Worm (Caenorhabditis elegans) whole organism, young adult: ENCODE results near the gene his-42.
A peak's percentile ranks its signal among the peaks of the same experiment; 100 is the strongest.

Experiments
- B0019.2 ChIP-seq: fragments of 200-800 bp; sonication (Bioruptor generic); conservative IDR thresholded peaks from 2 replicates; pipeline ENCODE4 v1.3.6; 2022; ENCODE audit warnings: missing genetic modification reagents, missing genetic modification characterization, missing compliant biosample characterization
- F23B12.7 ChIP-seq: sonication (generic microtip); optimal IDR thresholded peaks from 2 replicates; lab custom pipeline; 2017; ENCODE audit warnings: missing genetic modification characterization, mild to moderate bottlenecking, missing compliant biosample characterization, antibody characterized with exemption, moderate library complexity; ENCODE audit not compliant: insufficient read depth
- F37B4.10 ChIP-seq: fragments of 200-800 bp; sonication (Bioruptor generic); IDR thresholded peaks from 2 replicates; pipeline ENCODE4 v1.3.6; 2022; ENCODE audit warnings: missing genetic modification characterization, missing compliant biosample characterization
- F55B11.4 ChIP-seq: sonication (generic microtip); optimal IDR thresholded peaks from 2 replicates; lab custom pipeline; 2016; ENCODE audit warnings: missing compliant biosample characterization, missing genetic modification characterization, borderline replicate concordance; ENCODE audit not compliant: insufficient read depth
- F57A8.1 ChIP-seq: fragments of 200-800 bp; sonication (Bioruptor generic); optimal IDR thresholded peaks from 2 replicates; lab custom pipeline; 2018; ENCODE audit warnings: mild to moderate bottlenecking, missing genetic modification characterization, moderate library complexity, missing compliant biosample characterization
- F57C9.4 ChIP-seq: sonication (generic microtip); optimal IDR thresholded peaks from 2 replicates; lab custom pipeline; 2017; ENCODE audit warnings: mild to moderate bottlenecking, missing genetic modification characterization, missing compliant biosample characterization
- K12H6.12 ChIP-seq: fragments of 200-800 bp; sonication (Bioruptor generic); optimal IDR thresholded peaks from 2 replicates; lab custom pipeline; 2018; ENCODE audit warnings: mild to moderate bottlenecking, missing genetic modification characterization, missing compliant biosample characterization
- T26A5.8 ChIP-seq: sonication (generic microtip); optimal IDR thresholded peaks from 2 replicates; lab custom pipeline; 2016; ENCODE audit warnings: missing genetic modification characterization, missing compliant biosample characterization
- Y53F4B.3 ChIP-seq: fragments of 200-800 bp; sonication (Bioruptor generic); IDR thresholded peaks from 2 replicates; pipeline ENCODE4 v1.3.6; 2022; ENCODE audit warnings: missing genetic modification reagents, missing genetic modification characterization, missing compliant biosample characterization
- Y56A3A.18 ChIP-seq: fragments of 200-800 bp; sonication (Bioruptor generic); IDR thresholded peaks from 2 replicates; pipeline ENCODE4 v1.3.6; 2022; ENCODE audit warnings: missing genetic modification reagents, missing genetic modification characterization, missing compliant biosample characterization
- Y67H2A.10 ChIP-seq: fragments of 200-800 bp; sonication (Bioruptor generic); conservative IDR thresholded peaks from 2 replicates; pipeline ENCODE4 v1.3.6; 2022; ENCODE audit warnings: missing genetic modification reagents, missing genetic modification characterization, missing compliant biosample characterization
- atf-7 ChIP-seq: sonication (generic microtip); optimal IDR thresholded peaks from 2 replicates; lab custom pipeline; 2017; ENCODE audit warnings: mild to moderate bottlenecking, missing genetic modification characterization, missing compliant biosample characterization
- bed-1 ChIP-seq: fragments of 200-800 bp; sonication (Bioruptor generic); IDR thresholded peaks from 2 replicates; pipeline ENCODE4 v1.3.6; 2022; ENCODE audit warnings: missing genetic modification reagents, missing genetic modification characterization, missing compliant biosample characterization
- cebp-1 ChIP-seq, 2 experiments: fragments of 200-800 bp in 1 of 2; sonication (Bioruptor generic) in 1 of 2; sonication (generic microtip) in 1 of 2; IDR thresholded peaks in 1 of 2; optimal IDR thresholded peaks in 1 of 2; 2 replicates each; pipeline versions ENCODE4 v1.3.6 to Lab custom; 2017 to 2022; ENCODE audit warnings: missing compliant biosample characterization in 2 of 2, missing genetic modification characterization in 2 of 2, mild to moderate bottlenecking in 1 of 2, missing genetic modification reagents in 1 of 2, moderate library complexity in 1 of 2
- ceh-100 ChIP-seq: fragments of 200-800 bp; sonication (Bioruptor generic); IDR thresholded peaks from 2 replicates; pipeline ENCODE4 v1.3.6; 2022; ENCODE audit warnings: missing genetic modification reagents, missing genetic modification characterization, missing compliant biosample characterization
- ceh-40 ChIP-seq: fragments of 200-800 bp; sonication (Bioruptor generic); IDR thresholded peaks from 2 replicates; pipeline ENCODE4 v1.3.6; 2022; ENCODE audit warnings: missing genetic modification characterization, missing compliant biosample characterization
- ceh-58 ChIP-seq: fragments of 200-800 bp; sonication (Bioruptor generic); IDR thresholded peaks from 2 replicates; pipeline ENCODE4 v1.3.6; 2022; ENCODE audit warnings: missing genetic modification characterization, missing compliant biosample characterization
- die-1 ChIP-seq: sonication (generic microtip); optimal IDR thresholded peaks from 2 replicates; lab custom pipeline; 2016; ENCODE audit warnings: missing genotype, mild to moderate bottlenecking, missing genetic modification characterization, missing compliant biosample characterization
- dpff-1 ChIP-seq: sonication (generic microtip); optimal IDR thresholded peaks from 2 replicates; lab custom pipeline; 2017; ENCODE audit warnings: mild to moderate bottlenecking, missing genetic modification characterization, missing compliant biosample characterization
- efl-1 ChIP-seq: fragments of 150-350 bp; optimal IDR thresholded peaks from 2 replicates; lab custom pipeline; 2014; ENCODE audit warnings: missing biosample characterization, missing genetic modification reagents, missing genetic modification characterization
- egl-44 ChIP-seq: fragments of 200-800 bp; sonication (Bioruptor generic); IDR thresholded peaks from 2 replicates; pipeline ENCODE4 v1.3.6; 2022; ENCODE audit warnings: missing genetic modification reagents, missing genetic modification characterization, missing compliant biosample characterization
- fkh-3 ChIP-seq: sonication (generic microtip); optimal IDR thresholded peaks from 2 replicates; lab custom pipeline; 2016; ENCODE audit warnings: mild to moderate bottlenecking, missing genetic modification characterization, missing compliant biosample characterization
- gei-17 ChIP-seq: fragments of 200-800 bp; sonication (Bioruptor generic); optimal IDR thresholded peaks from 2 replicates; lab custom pipeline; 2018; ENCODE audit warnings: mild to moderate bottlenecking, missing genetic modification characterization, missing compliant biosample characterization
- him-1 ChIP-seq: sonication (generic microtip); optimal IDR thresholded peaks from 2 replicates; lab custom pipeline; 2016; ENCODE audit warnings: missing genotype, missing genetic modification reagents, missing genetic modification characterization, missing compliant biosample characterization
- lag-1 ChIP-seq: fragments of 200-800 bp; sonication (Bioruptor generic); IDR thresholded peaks from 2 replicates; pipeline ENCODE4 v1.3.6; 2022; ENCODE audit warnings: missing genetic modification reagents, missing genetic modification characterization, missing compliant biosample characterization
- lsl-1 ChIP-seq: fragments of 200-800 bp; sonication (Bioruptor generic); optimal IDR thresholded peaks from 2 replicates; lab custom pipeline; 2018; ENCODE audit warnings: mild to moderate bottlenecking, missing genetic modification characterization, moderate library complexity, missing compliant biosample characterization
- lsy-27 ChIP-seq: sonication (generic microtip); optimal IDR thresholded peaks from 2 replicates; lab custom pipeline; 2017; ENCODE audit warnings: missing genetic modification characterization, mild to moderate bottlenecking, missing compliant biosample characterization, antibody characterized with exemption, missing genotype, borderline replicate concordance; ENCODE audit not compliant: insufficient read depth
- madf-10 ChIP-seq: sonication (generic microtip); optimal IDR thresholded peaks from 2 replicates; lab custom pipeline; 2016; ENCODE audit warnings: mild to moderate bottlenecking, missing genetic modification characterization, missing compliant biosample characterization
- madf-3 ChIP-seq: fragments of 200-800 bp; sonication (Bioruptor generic); IDR thresholded peaks from 2 replicates; pipeline ENCODE4 v1.3.6; 2022; ENCODE audit warnings: missing genetic modification reagents, missing genetic modification characterization, missing compliant biosample characterization
- madf-8 ChIP-seq: fragments of 200-800 bp; sonication (Bioruptor generic); conservative IDR thresholded peaks from 2 replicates; pipeline ENCODE4 v1.3.6; 2022; ENCODE audit warnings: missing genetic modification reagents, missing genetic modification characterization, missing compliant biosample characterization
- mcd-1 ChIP-seq: fragments of 200-800 bp; sonication (Bioruptor generic); IDR thresholded peaks from 2 replicates; pipeline ENCODE4 v1.3.6; 2022; ENCODE audit warnings: missing genetic modification reagents, missing genetic modification characterization, missing compliant biosample characterization
- mes-4 ChIP-seq: sonication (generic microtip); optimal IDR thresholded peaks from 2 replicates; lab custom pipeline; 2016; ENCODE audit warnings: missing genotype, missing genetic modification characterization, missing compliant biosample characterization
- nfya-1 ChIP-seq: sonication (generic microtip); optimal IDR thresholded peaks from 2 replicates; lab custom pipeline; 2017; ENCODE audit warnings: antibody characterized with exemption, missing compliant biosample characterization, missing genetic modification characterization, borderline replicate concordance; ENCODE audit not compliant: insufficient read depth
- nfya-2 ChIP-seq: fragments of 200-800 bp; sonication (Bioruptor generic); IDR thresholded peaks from 2 replicates; pipeline ENCODE4 v1.3.6; 2022; ENCODE audit warnings: missing genetic modification reagents, missing genetic modification characterization, missing compliant biosample characterization
- nfyb-1 ChIP-seq: fragments of 200-800 bp; sonication (Bioruptor generic); IDR thresholded peaks from 2 replicates; pipeline ENCODE4 v1.3.6; 2022; ENCODE audit warnings: missing genetic modification reagents, missing genetic modification characterization, missing compliant biosample characterization
- nhr-80 ChIP-seq: sonication (generic microtip); optimal IDR thresholded peaks from 2 replicates; lab custom pipeline; 2016; ENCODE audit warnings: missing genetic modification characterization, missing compliant biosample characterization
- nhr-90 ChIP-seq: sonication (generic microtip); optimal IDR thresholded peaks from 2 replicates; lab custom pipeline; 2016; ENCODE audit warnings: missing genotype, mild to moderate bottlenecking, missing genetic modification characterization, missing compliant biosample characterization
- pha-4 ChIP-seq: fragments of 150-350 bp; sonication (generic microtip); optimal IDR thresholded peaks from 2 replicates; lab custom pipeline; 2014; ENCODE audit warnings: missing biosample characterization, missing genetic modification reagents, missing genetic modification characterization
- rcor-1 ChIP-seq: fragments of 200-800 bp; sonication (Bioruptor generic); IDR thresholded peaks from 2 replicates; pipeline ENCODE4 v1.3.6; 2022; ENCODE audit warnings: missing genetic modification reagents, missing genetic modification characterization, missing compliant biosample characterization
- rec-8 ChIP-seq, 2 experiments: sonication (generic microtip); optimal IDR thresholded peaks; 2 replicates each; lab custom pipeline; 2016; ENCODE audit warnings: mild to moderate bottlenecking in 2 of 2, missing genetic modification characterization in 2 of 2, missing genetic modification reagents in 2 of 2, missing genotype in 2 of 2, missing biosample characterization in 1 of 2, missing compliant biosample characterization in 1 of 2, moderate library complexity in 1 of 2
- rpc-1 ChIP-seq, 2 experiments: fragments of 150-350 bp in 1 of 2; sonication (generic microtip) in 1 of 2; optimal IDR thresholded peaks; 2 replicates each; lab custom pipeline; 2014 to 2018; ENCODE audit warnings: missing biosample characterization in 1 of 2, missing genetic modification characterization in 1 of 2, missing genetic modification reagents in 1 of 2, missing genotype in 1 of 2
- sdz-38 ChIP-seq: sonication (generic microtip); optimal IDR thresholded peaks from 2 replicates; lab custom pipeline; 2016; ENCODE audit warnings: missing genotype, missing genetic modification characterization, missing compliant biosample characterization
- sea-2 ChIP-seq: fragments of 200-800 bp; sonication (Bioruptor generic); IDR thresholded peaks from 2 replicates; pipeline ENCODE4 v1.3.6; 2022; ENCODE audit warnings: missing genetic modification characterization, missing compliant biosample characterization
- tbx-9 ChIP-seq: sonication (generic microtip); optimal IDR thresholded peaks from 2 replicates; lab custom pipeline; 2016; ENCODE audit warnings: borderline replicate concordance, missing genetic modification characterization, inconsistent platforms, missing compliant biosample characterization
- unc-62 ChIP-seq: fragments of 150-350 bp; optimal IDR thresholded peaks from 2 replicates; lab custom pipeline; 2014; ENCODE audit warnings: missing biosample characterization, missing genetic modification reagents, missing genetic modification characterization
- ztf-18 ChIP-seq: sonication (generic microtip); optimal IDR thresholded peaks from 2 replicates; lab custom pipeline; 2016; ENCODE audit warnings: missing genotype, mild to moderate bottlenecking, missing genetic modification characterization, missing compliant biosample characterization
- ztf-6 ChIP-seq: fragments of 200-800 bp; sonication (Bioruptor generic); IDR thresholded peaks from 2 replicates; pipeline ENCODE4 v1.3.6; 2022; ENCODE audit warnings: missing genetic modification reagents, missing genetic modification characterization, missing compliant biosample characterization

The his-42 gene

ce11 chrII:13872191-13872889, 43.8 kb upstream of the his-42 start, which contains the start of the genes cup-14 and ndub-8 (continued):
- TF ChIP-seq F55B11.4, result no peak
- TF ChIP-seq nhr-90 (tag; lab: Kevin White, UChicago), result no peak
- TF ChIP-seq Y53F4B.3 (GFP tag; lab: Robert Waterston, UW), result no peak
- no peak for TF ChIP-seq ztf-6 (GFP tag; lab: Robert Waterston, UW)
- TF ChIP-seq bed-1 (GFP tag; lab: Robert Waterston, UW), result no peak
- no peak for TF ChIP-seq F57A8.1 (GFP tag; lab: Kevin White, UChicago)
- no peak for TF ChIP-seq dpff-1 (tag; lab: Kevin White, UChicago)
- no peak for TF ChIP-seq ceh-40 (GFP tag; lab: Robert Waterston, UW)
- peak; percentile 89 for TF ChIP-seq rcor-1 (GFP tag; lab: Robert Waterston, UW)
- TF ChIP-seq lag-1 (GFP tag; lab: Robert Waterston, UW), result no peak
- no peak for TF ChIP-seq F37B4.10 (GFP tag; lab: Robert Waterston, UW)
- peak; percentile 25 for TF ChIP-seq atf-7 (tag; lab: Kevin White, UChicago)
- TF ChIP-seq fkh-3, result no peak
- peak; percentile 75 for TF ChIP-seq pha-4 (tag; lab: Kevin White, UChicago)
- TF ChIP-seq ceh-58, result no peak
- TF ChIP-seq T26A5.8 (tag; lab: Kevin White, UChicago), result no peak
- TF ChIP-seq madf-8 (GFP tag; lab: Robert Waterston, UW), result peak; percentile 80
- no peak; the same call in 1 of the 2 replicates for TF ChIP-seq madf-3 (GFP tag; lab: Robert Waterston, UW)
- TF ChIP-seq B0019.2 (GFP tag; lab: Robert Waterston, UW), result peak; percentile 71; the same call in 1 of the 2 replicates
- TF ChIP-seq K12H6.12 (tag; lab: Kevin White, UChicago), result peak; percentile 27
- TF ChIP-seq ceh-100 (GFP tag; lab: Robert Waterston, UW), result peak; percentile 45
- no peak for TF ChIP-seq die-1 (tag; lab: Kevin White, UChicago)
- TF ChIP-seq mes-4 (tag; lab: Kevin White, UChicago), result no peak
- peak; percentile 99 for TF ChIP-seq lsl-1 (GFP tag; lab: Kevin White, UChicago)
- no peak for TF ChIP-seq unc-62 (GFP tag; lab: Kevin White, UChicago)
- TF ChIP-seq sea-2, result no peak
- TF ChIP-seq him-1 (tag; lab: Kevin White, UChicago), result peak; percentile 6
- no peak for TF ChIP-seq cebp-1 (GFP tag; IDR thresholded peaks at IDR 0.05; lab: Robert Waterston, UW)
- peak; percentile 83 for TF ChIP-seq cebp-1 (tag; optimal IDR thresholded peaks at IDR 0.05; lab: Kevin White, UChicago)
- TF ChIP-seq efl-1 (GFP tag; lab: Kevin White, UChicago), result peak; percentile 84
- TF ChIP-seq F57C9.4, result no peak
- TF ChIP-seq Y67H2A.10 (GFP tag; lab: Robert Waterston, UW), result peak; percentile 68
- TF ChIP-seq nfyb-1 (GFP tag; lab: Robert Waterston, UW), result peak; percentile 78
- no peak for TF ChIP-seq nfya-2 (GFP tag; lab: Robert Waterston, UW)
- TF ChIP-seq madf-10 (tag; lab: Kevin White, UChicago), result no peak
- no peak for TF ChIP-seq sdz-38 (tag; lab: Kevin White, UChicago)
- peak; percentile 19 for TF ChIP-seq ztf-18
- no peak for TF ChIP-seq nfya-1
- peak; percentile 7 for TF ChIP-seq nhr-80 (tag; lab: Kevin White, UChicago)
- peak; percentile 20; the same call in 1 of the 2 replicates for TF ChIP-seq Y56A3A.18 (GFP tag; lab: Robert Waterston, UW)
- TF ChIP-seq lsy-27, result no peak
- no peak for TF ChIP-seq tbx-9 (tag; lab: Kevin White, UChicago)
- TF ChIP-seq rec-8 (tag; optimal IDR thresholded peaks at IDR 0.05; lab: Kevin White, UChicago), result no peak
- TF ChIP-seq egl-44 (GFP tag; lab: Robert Waterston, UW), result no peak
- TF ChIP-seq gei-17 (GFP tag; lab: Kevin White, UChicago), result peak; percentile 9
- peak; percentile 35 for TF ChIP-seq F23B12.7 (tag; lab: Kevin White, UChicago)
- peak; percentile 13 for TF ChIP-seq rpc-1 (optimal IDR thresholded peaks at IDR 0.05; lab: Kevin White, UChicago)
- no peak for TF ChIP-seq rpc-1 (tag; optimal IDR thresholded peaks at IDR 0.05; lab: Kevin White, UChicago)
- peak; percentile 82 for TF ChIP-seq mcd-1
